Worm (Caenorhabditis elegans) whole organism, mixed stage, embryonic: ENCODE data around the gene timm-17B.2.
"Not testable (repeated sequence)": the region's sequence is repeated elsewhere in the genome, so short reads cannot be mapped to it uniquely, and the experiment has no call there.

Experiments used
- M03D4.4 ChIP-seq: sonication (generic microtip); optimal IDR thresholded peaks from 2 replicates; lab custom pipeline; 2017; ENCODE audit warnings: mild to moderate bottlenecking, missing genetic modification characterization, missing compliant biosample characterization
- bed-3 ChIP-seq: fragments of 200-800 bp; sonication (Bioruptor generic); optimal IDR thresholded peaks from 3 replicates; lab custom pipeline; 2018; ENCODE audit warnings: mild to moderate bottlenecking, missing genetic modification characterization, moderate library complexity, missing compliant biosample characterization
- blmp-1 ChIP-seq: fragments of 150-350 bp; optimal IDR thresholded peaks from 2 replicates; lab custom pipeline; 2014; ENCODE audit warnings: missing biosample characterization, missing genetic modification characterization
- ceh-39 ChIP-seq: fragments of 150-350 bp; optimal IDR thresholded peaks from 2 replicates; lab custom pipeline; 2014; ENCODE audit warnings: missing biosample characterization, missing genetic modification characterization
- ceh-43 ChIP-seq: fragments of 200-800 bp; sonication (Bioruptor generic); optimal IDR thresholded peaks from 2 replicates; lab custom pipeline; 2018; ENCODE audit warnings: mild to moderate bottlenecking, missing genetic modification characterization, moderate library complexity, missing compliant biosample characterization
- ceh-83 ChIP-seq: fragments of 200-800 bp; sonication (Bioruptor generic); optimal IDR thresholded peaks from 2 replicates; lab custom pipeline; 2018; ENCODE audit warnings: mild to moderate bottlenecking, missing genetic modification characterization, missing compliant biosample characterization
- ces-1 ChIP-seq: fragments of 150-350 bp; optimal IDR thresholded peaks from 2 replicates; lab custom pipeline; 2014; ENCODE audit warnings: missing biosample characterization, missing genetic modification reagents, missing genetic modification characterization
- cnd-1 ChIP-seq: fragments of 200-800 bp; sonication (Bioruptor generic); optimal IDR thresholded peaks from 2 replicates; lab custom pipeline; 2018; ENCODE audit warnings: mild to moderate bottlenecking, missing genetic modification characterization, missing compliant biosample characterization
- drap-1 ChIP-seq: fragments of 200-800 bp; sonication (Bioruptor generic); optimal IDR thresholded peaks from 3 replicates; lab custom pipeline; 2018; ENCODE audit warnings: mild to moderate bottlenecking, missing genetic modification characterization, missing compliant biosample characterization
- elt-1 ChIP-seq: sonication (generic microtip); optimal IDR thresholded peaks from 2 replicates; lab custom pipeline; 2017; ENCODE audit warnings: missing genetic modification characterization, mild to moderate bottlenecking, missing compliant biosample characterization, antibody characterized with exemption, moderate library complexity, borderline replicate concordance; ENCODE audit not compliant: insufficient read depth
- elt-3 ChIP-seq: fragments of 150-350 bp; optimal IDR thresholded peaks from 2 replicates; lab custom pipeline; 2014; ENCODE audit warnings: missing biosample characterization, missing genetic modification characterization
- flh-1 ChIP-seq: fragments of 200-800 bp; sonication (Bioruptor generic); optimal IDR thresholded peaks from 2 replicates; lab custom pipeline; 2018; ENCODE audit warnings: mild to moderate bottlenecking, missing genetic modification characterization, moderate library complexity, missing compliant biosample characterization
- ham-2 ChIP-seq: fragments of 200-800 bp; sonication (Bioruptor generic); optimal IDR thresholded peaks from 2 replicates; lab custom pipeline; 2018; ENCODE audit warnings: mild to moderate bottlenecking, missing genetic modification characterization, missing compliant biosample characterization
- hlh-1 ChIP-seq: fragments of 150-350 bp; optimal IDR thresholded peaks from 2 replicates; lab custom pipeline; 2014; ENCODE audit warnings: missing biosample characterization, missing genetic modification reagents, missing genetic modification characterization
- lin-13 ChIP-seq: fragments of 150-350 bp; optimal IDR thresholded peaks from 2 replicates; lab custom pipeline; 2014; ENCODE audit warnings: missing biosample characterization, missing genetic modification characterization
- lin-32 ChIP-seq: fragments of 200-800 bp; sonication (Bioruptor generic); optimal IDR thresholded peaks from 2 replicates; lab custom pipeline; 2018; ENCODE audit warnings: mild to moderate bottlenecking, missing genetic modification characterization, missing compliant biosample characterization
- lsy-2 ChIP-seq: fragments of 150-350 bp; optimal IDR thresholded peaks from 2 replicates; lab custom pipeline; 2014; ENCODE audit warnings: missing biosample characterization, missing genetic modification characterization
- mab-5 ChIP-seq: fragments of 150-350 bp; optimal IDR thresholded peaks from 2 replicates; lab custom pipeline; 2014; ENCODE audit warnings: missing biosample characterization, missing genetic modification characterization
- mep-1 ChIP-seq: fragments of 150-350 bp; optimal IDR thresholded peaks from 2 replicates; lab custom pipeline; 2017; ENCODE audit warnings: missing biosample characterization, missing genetic modification reagents, missing genetic modification characterization, inconsistent platforms
- nhr-12 ChIP-seq: fragments of 150-350 bp; optimal IDR thresholded peaks from 2 replicates; lab custom pipeline; 2014; ENCODE audit warnings: missing biosample characterization, missing genetic modification characterization
- nhr-2 ChIP-seq: fragments of 150-350 bp; optimal IDR thresholded peaks from 2 replicates; lab custom pipeline; 2014; ENCODE audit warnings: missing biosample characterization, missing genetic modification characterization
- nhr-28 ChIP-seq: fragments of 150-350 bp; optimal IDR thresholded peaks from 2 replicates; lab custom pipeline; 2014; ENCODE audit warnings: missing biosample characterization, missing genetic modification characterization
- nhr-76 ChIP-seq: sonication (generic microtip); optimal IDR thresholded peaks from 2 replicates; lab custom pipeline; 2017; ENCODE audit warnings: missing biosample characterization, missing genetic modification characterization
- pha-4 ChIP-seq: fragments of 150-350 bp; optimal IDR thresholded peaks from 2 replicates; lab custom pipeline; 2018; ENCODE audit warnings: missing biosample characterization, missing genetic modification reagents, missing genetic modification characterization
- sem-2 ChIP-seq: fragments of 200-800 bp; sonication (Bioruptor generic); optimal IDR thresholded peaks from 2 replicates; lab custom pipeline; 2018; ENCODE audit warnings: mild to moderate bottlenecking, missing genetic modification characterization, missing compliant biosample characterization
- snpc-4 ChIP-seq: fragments of 150-350 bp; optimal IDR thresholded peaks from 2 replicates; lab custom pipeline; 2014; ENCODE audit warnings: missing biosample characterization, missing genetic modification characterization
- sptf-1 ChIP-seq: sonication (generic microtip); optimal IDR thresholded peaks from 2 replicates; lab custom pipeline; 2017; ENCODE audit warnings: mild to moderate bottlenecking, missing genetic modification characterization, moderate library complexity, missing compliant biosample characterization
- tbx-8 ChIP-seq: fragments of 200-800 bp; sonication (Bioruptor generic); optimal IDR thresholded peaks from 2 replicates; lab custom pipeline; 2018; ENCODE audit warnings: mild to moderate bottlenecking, missing genetic modification characterization, moderate library complexity, missing compliant biosample characterization
- unc-120 ChIP-seq: sonication (generic microtip); optimal IDR thresholded peaks from 2 replicates; lab custom pipeline; 2017; ENCODE audit warnings: missing genetic modification characterization, missing compliant biosample characterization; ENCODE audit not compliant: poor library complexity, severe bottlenecking
- unc-39 ChIP-seq: fragments of 150-350 bp; optimal IDR thresholded peaks from 2 replicates; lab custom pipeline; 2014; ENCODE audit warnings: missing biosample characterization, missing genetic modification characterization
- unc-62 ChIP-seq: fragments of 150-350 bp; optimal IDR thresholded peaks from 2 replicates; lab custom pipeline; 2014; ENCODE audit warnings: missing biosample characterization, missing genetic modification reagents, missing genetic modification characterization
- zip-8 ChIP-seq: fragments of 150-350 bp; optimal IDR thresholded peaks from 2 replicates; lab custom pipeline; 2014; ENCODE audit warnings: missing biosample characterization, missing genetic modification characterization
- ztf-11 ChIP-seq: fragments of 150-350 bp; optimal IDR thresholded peaks from 2 replicates; lab custom pipeline; 2014; ENCODE audit warnings: missing biosample characterization, missing genetic modification characterization

Gene timm-17B.2

DNA sequence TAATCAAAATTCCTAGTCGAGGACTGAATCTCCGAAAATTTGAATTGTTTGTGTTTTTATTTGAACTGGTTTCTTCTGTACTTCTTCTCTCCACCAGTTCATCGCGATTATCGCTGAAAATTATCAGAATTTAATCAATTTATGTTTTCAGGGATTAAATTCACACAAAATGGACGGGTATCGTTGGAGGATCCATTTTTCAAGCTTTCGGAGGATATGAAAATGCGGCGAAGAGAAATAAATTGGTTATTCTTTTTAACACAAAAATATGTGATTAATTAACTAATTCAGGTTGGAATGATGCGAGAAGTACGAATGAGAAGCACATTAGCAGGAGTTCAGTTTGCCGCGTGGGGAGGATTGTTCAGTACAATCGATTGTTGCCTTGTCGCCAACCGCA is at the start of gene timm-17B.2:
Gene timm-17B.2 (plus strand): TSS at position 301 of the 400 bp plus-strand sequence.
- TF ChIP-seq nhr-2 (tag; lab: Kevin White, UChicago) (no peak), tbx-8 (no peak), bed-3 (no peak), M03D4.4 (tag; lab: Kevin White, UChicago) (no peak), ceh-83 (no peak), elt-3 (tag; lab: Kevin White, UChicago) (no peak), lin-13 (tag; lab: Kevin White, UChicago) (no peak), mep-1 (no peak), elt-1 (no peak), cnd-1 (tag; lab: Kevin White, UChicago) (no peak), ztf-11 (tag; lab: Kevin White, UChicago) (no peak), unc-120 (no peak), pha-4 (tag; lab: Kevin White, UChicago) (no peak), sptf-1 (no peak), lsy-2 (tag; lab: Kevin White, UChicago) (no peak), zip-8 (tag; lab: Kevin White, UChicago) (no peak), blmp-1 (tag; lab: Kevin White, UChicago) (no peak), ceh-39 (tag; lab: Kevin White, UChicago) (no peak), nhr-28 (no peak), unc-39 (tag; lab: Kevin White, UChicago) (no peak)

DNA sequence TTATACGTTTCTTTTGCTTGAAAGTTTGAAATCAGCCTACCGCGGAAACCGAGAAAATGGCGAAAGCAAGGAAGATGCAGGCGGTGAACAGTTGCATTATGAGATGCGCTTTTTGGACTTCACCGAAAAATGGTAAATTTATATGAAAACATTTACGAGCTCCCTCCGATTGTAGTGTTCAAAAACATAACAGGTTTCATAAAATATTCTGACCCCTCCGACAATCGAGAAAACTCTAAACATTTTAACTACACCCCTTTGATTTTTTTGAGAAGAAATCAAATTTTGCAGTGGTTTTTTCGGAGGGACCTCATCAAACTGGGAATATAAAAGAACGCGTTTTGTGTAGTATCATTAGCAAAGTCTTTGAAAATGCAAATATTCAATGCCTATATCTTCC is 49.4 kb upstream of the timm-17B.2 start, which contains the start of the genes F17E9.18 and F17E9.15:
Gene F17E9.18 (minus strand): TSS at position 101 of the 400 bp plus-strand sequence.
Gene F17E9.15 (plus strand): TSS at position 368 of the 400 bp plus-strand sequence.
- TF ChIP-seq pha-4 (tag; lab: Kevin White, UChicago), result no peak
- TF ChIP-seq nhr-12 (tag; lab: Kevin White, UChicago), result no peak
- TF ChIP-seq mab-5 (tag; lab: Kevin White, UChicago), result no peak
- TF ChIP-seq, all 35 proteins: peak for 0

- TF ChIP-seq M03D4.4 (tag; lab: Kevin White, UChicago), result no peak
- TF ChIP-seq nhr-28, result no peak
- TF ChIP-seq lin-32, result no peak
- TF ChIP-seq drap-1, result no peak
- no peak for TF ChIP-seq ces-1 (GFP tag; lab: Kevin White, UChicago)
Measured at ce11 chrIV:8348073-8348472, 48.4 kb upstream of the timm-17B.2 start, which contains the start of gene F17E9.4. TSS of gene F17E9.4 (plus strand) at chrIV:8348373.

- not testable (repeated sequence) for TF ChIP-seq blmp-1 (tag; lab: Kevin White, UChicago); ceh-83; bed-3
- TF ChIP-seq, all 35 proteins: peak for 0; not testable (repeated sequence) for 35
Measured at ce11 chrIV:8352036-8352435, 44.4 kb upstream of the timm-17B.2 start, which contains the start of gene F17E9.16. TSS of gene F17E9.16 (plus strand) at chrIV:8352336.

DNA sequence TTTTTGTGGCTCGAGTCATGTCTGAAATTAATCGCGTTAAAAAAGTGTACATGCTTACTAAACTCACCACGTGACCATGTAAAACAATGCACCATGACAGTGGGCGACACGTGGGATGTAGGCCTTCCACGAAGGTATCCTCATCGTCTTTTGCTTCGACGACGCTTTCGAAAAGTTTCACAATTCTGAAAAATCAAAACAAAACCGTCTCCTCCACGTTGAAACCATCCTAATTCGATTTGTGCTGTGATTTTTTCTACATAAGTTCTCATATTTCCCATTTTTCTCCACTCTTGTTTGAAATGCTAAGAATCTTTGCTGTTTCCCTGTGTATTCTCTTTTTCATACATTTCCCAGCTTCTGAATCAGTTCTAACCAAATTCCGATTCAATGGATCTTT is 41.9 kb upstream of the timm-17B.2 start, which contains the start of gene F17E9.3:
Gene F17E9.3 (plus strand): TSS at position 301 of the 400 bp plus-strand sequence.
- TF ChIP-seq cnd-1 (tag; lab: Kevin White, UChicago) (no peak), pha-4 (tag; lab: Kevin White, UChicago) (no peak), snpc-4 (no peak), ceh-83 (no peak), tbx-8 (no peak), mab-5 (tag; lab: Kevin White, UChicago) (no peak), ham-2 (GFP tag; lab: Kevin White, UChicago) (no peak), ceh-43 (no peak), lsy-2 (tag; lab: Kevin White, UChicago) (no peak), hlh-1 (tag; lab: Kevin White, UChicago) (no peak)

ce11 chrIV:8355592-8355991 is 40.9 kb upstream of the timm-17B.2 start, which contains the start of the genes F17E9.2 and col-116:
TSS of gene F17E9.2 (plus strand) at chrIV:8355892.
TSS of gene col-116 (plus strand) at chrIV:8355906.
- TF ChIP-seq elt-1 (no peak), pha-4 (tag; lab: Kevin White, UChicago) (no peak), nhr-28 (no peak), cnd-1 (tag; lab: Kevin White, UChicago) (no peak), ham-2 (GFP tag; lab: Kevin White, UChicago) (no peak), flh-1 (GFP tag; lab: Kevin White, UChicago) (no peak), ces-1 (GFP tag; lab: Kevin White, UChicago) (no peak), nhr-76 (tag; lab: Kevin White, UChicago) (no peak), unc-62 (GFP tag; lab: Kevin White, UChicago) (no peak), unc-39 (tag; lab: Kevin White, UChicago) (no peak), nhr-2 (tag; lab: Kevin White, UChicago) (no peak), ceh-83 (no peak), bed-3 (no peak), lin-13 (tag; lab: Kevin White, UChicago) (no peak), sem-2 (GFP tag; lab: Kevin White, UChicago) (no peak), nhr-12 (tag; lab: Kevin White, UChicago) (no peak), M03D4.4 (tag; lab: Kevin White, UChicago) (no peak), elt-3 (tag; lab: Kevin White, UChicago) (no peak), ceh-43 (no peak), ztf-11 (tag; lab: Kevin White, UChicago) (no peak)
